Worm (Caenorhabditis elegans): ENCODE results near the gene C11D2.4.

- TF ChIP-seq him-1 (tag; optimal IDR thresholded peaks at IDR 0.05): no peak
- no peak for TF ChIP-seq dao-5 (tag; optimal IDR thresholded peaks at IDR 0.05)
These were observed 7.4 kb downstream of the C11D2.4 start for ce11 chrIV:6149359-6149758.
